Fruit fly (Drosophila melanogaster) whole organism, wandering third instar larva: ENCODE data around the gene Acer.

Experiments used
- Abd-B ChIP-seq: fragments of >200 bp; optimal IDR thresholded peaks from 2 replicates; lab custom pipeline; 2017; ENCODE audit warnings: missing biosample characterization, missing genetic modification characterization
- CG32264 ChIP-seq: fragments of 200-800 bp; sonication (Bioruptor generic); optimal IDR thresholded peaks from 2 replicates; lab custom pipeline; 2016; ENCODE audit warnings: missing biosample characterization, missing genetic modification characterization
- CrebA ChIP-seq: fragments of 200-800 bp; sonication (Bioruptor generic); optimal IDR thresholded peaks from 2 replicates; lab custom pipeline; 2016; ENCODE audit warnings: missing biosample characterization, mild to moderate bottlenecking, missing genetic modification characterization, borderline replicate concordance
- Dfd ChIP-seq: fragments of >200 bp; optimal IDR thresholded peaks from 2 replicates; lab custom pipeline; 2017; ENCODE audit warnings: missing biosample characterization, missing genetic modification characterization
- Dif ChIP-seq: fragments of 200-275, 200-300 bp; sonication (Bioruptor generic); optimal IDR thresholded peaks from 2 replicates; lab custom pipeline; 2018; ENCODE audit warnings: missing biosample characterization, missing genetic modification characterization; ENCODE audit not compliant: partially characterized antibody
- HLH106 ChIP-seq: fragments of 200-800 bp; optimal IDR thresholded peaks from 3 replicates; lab custom pipeline; 2019; ENCODE audit warnings: missing biosample characterization, mild to moderate bottlenecking, missing genetic modification characterization, moderate library complexity
- Hnf4 ChIP-seq: fragments of 200-800 bp; sonication (Bioruptor generic); optimal IDR thresholded peaks from 2 replicates; lab custom pipeline; 2016; ENCODE audit warnings: missing biosample characterization, mild to moderate bottlenecking, missing genetic modification characterization
- Hr78 ChIP-seq: fragments of >200 bp; optimal IDR thresholded peaks from 2 replicates; lab custom pipeline; 2017; ENCODE audit warnings: missing biosample characterization, missing genetic modification characterization
- Hr83 ChIP-seq: fragments of 200-300 bp; sonication (Bioruptor generic); optimal IDR thresholded peaks from 2 replicates; lab custom pipeline; 2016; ENCODE audit warnings: missing biosample characterization, mild to moderate bottlenecking, missing genetic modification characterization, moderate library complexity; ENCODE audit not compliant: poor library complexity, severe bottlenecking
- Jra ChIP-seq: sonication (Bioruptor generic); optimal IDR thresholded peaks from 2 replicates; lab custom pipeline; 2016; ENCODE audit warnings: missing biosample characterization, missing genetic modification characterization
- Mio ChIP-seq: sonication (Bioruptor generic); optimal IDR thresholded peaks from 2 replicates; lab custom pipeline; 2016; ENCODE audit warnings: missing biosample characterization, missing genetic modification characterization
- Myc ChIP-seq: fragments of >200 bp; optimal IDR thresholded peaks from 2 replicates; lab custom pipeline; 2017
- N ChIP-seq: fragments of >200 bp; optimal IDR thresholded peaks from 2 replicates; lab custom pipeline; 2018; ENCODE audit warnings: missing biosample characterization, missing external identifiers, missing genetic modification characterization
- OdsH ChIP-seq: fragments of 200-800 bp; sonication (Bioruptor generic); optimal IDR thresholded peaks from 2 replicates; lab custom pipeline; 2016; ENCODE audit warnings: missing biosample characterization, mild to moderate bottlenecking, missing genetic modification characterization
- Rel ChIP-seq, 2 experiments: fragments of 200-800 bp; sonication (Bioruptor generic) in 1 of 2; optimal IDR thresholded peaks; 2 replicates in 1 of 2; 3 replicates in 1 of 2; lab custom pipeline; 2016 to 2019; ENCODE audit warnings: mild to moderate bottlenecking in 2 of 2, missing biosample characterization in 2 of 2, missing genetic modification characterization in 2 of 2, moderate library complexity in 1 of 2
- Sp1 ChIP-seq: fragments of 200-800 bp; sonication (Bioruptor generic); optimal IDR thresholded peaks from 3 replicates; lab custom pipeline; 2019; ENCODE audit warnings: missing biosample characterization, mild to moderate bottlenecking, missing genetic modification characterization, moderate library complexity
- Vsx2 ChIP-seq: fragments of 200-300, 225-300 bp; sonication (Bioruptor generic); optimal IDR thresholded peaks from 2 replicates; lab custom pipeline; 2018; ENCODE audit warnings: missing biosample characterization, missing genetic modification characterization; ENCODE audit not compliant: partially characterized antibody
- br ChIP-seq: fragments of 200-800 bp; sonication (Bioruptor generic); optimal IDR thresholded peaks from 2 replicates; lab custom pipeline; 2016; ENCODE audit warnings: missing biosample characterization, missing genetic modification characterization
- brk ChIP-seq: fragments of 200-800 bp; sonication (Bioruptor generic); optimal IDR thresholded peaks from 2 replicates; lab custom pipeline; 2016; ENCODE audit warnings: missing biosample characterization, mild to moderate bottlenecking, missing genetic modification characterization
- dl ChIP-seq, 2 experiments: fragments of 175-275, 200-275 bp in 1 of 2; fragments of 200-275 bp in 1 of 2; sonication (Bioruptor generic); optimal IDR thresholded peaks; lab custom pipeline; 2018; ENCODE audit warnings: mild to moderate bottlenecking in 2 of 2, missing biosample characterization in 2 of 2, missing genetic modification characterization in 2 of 2, moderate library complexity in 2 of 2; ENCODE audit not compliant: partially characterized antibody in 2 of 2, insufficient read depth in 1 of 2
- dmrt93B ChIP-seq: fragments of 200-800 bp; sonication (Bioruptor generic); optimal IDR thresholded peaks from 2 replicates; lab custom pipeline; 2018; ENCODE audit warnings: missing biosample characterization, mild to moderate bottlenecking, missing genetic modification characterization
- dsf ChIP-seq: sonication (Bioruptor generic); optimal IDR thresholded peaks from 2 replicates; lab custom pipeline; 2016; ENCODE audit warnings: missing biosample characterization, missing genetic modification characterization, borderline replicate concordance
- ey ChIP-seq: fragments of 200-800 bp; sonication (Bioruptor generic); optimal IDR thresholded peaks from 2 replicates; lab custom pipeline; 2016; ENCODE audit warnings: missing biosample characterization, missing genetic modification characterization
- foxo ChIP-seq, 2 experiments: fragments of 200-800 bp; sonication (Bioruptor generic); optimal IDR thresholded peaks; 2 replicates in 1 of 2; 3 replicates in 1 of 2; lab custom pipeline; 2016 to 2017; ENCODE audit warnings: missing biosample characterization in 2 of 2, missing genetic modification characterization in 2 of 2
- fru ChIP-seq: fragments of 200-800 bp; sonication (Bioruptor generic); optimal IDR thresholded peaks from 3 replicates; lab custom pipeline; 2016; ENCODE audit warnings: missing biosample characterization, mild to moderate bottlenecking, missing genetic modification characterization
- h ChIP-seq: fragments of 200-800 bp; sonication (Bioruptor generic); optimal IDR thresholded peaks from 3 replicates; lab custom pipeline; 2016; ENCODE audit warnings: missing biosample characterization, mild to moderate bottlenecking, missing genetic modification characterization
- jim ChIP-seq: fragments of 175-275, 200-325 bp; sonication (Bioruptor generic); optimal IDR thresholded peaks from 2 replicates; lab custom pipeline; 2016; ENCODE audit warnings: missing biosample characterization, mild to moderate bottlenecking, missing genetic modification characterization
- lola ChIP-seq: fragments of >200 bp; optimal IDR thresholded peaks from 2 replicates; lab custom pipeline; 2017; ENCODE audit warnings: missing biosample characterization, missing genetic modification characterization
- pan ChIP-seq: fragments of >200 bp; optimal IDR thresholded peaks from 2 replicates; lab custom pipeline; 2017
- psq ChIP-seq: fragments of 200-800 bp; sonication (Bioruptor generic); optimal IDR thresholded peaks from 3 replicates; lab custom pipeline; 2017; ENCODE audit warnings: missing biosample characterization, mild to moderate bottlenecking, missing genetic modification characterization, moderate library complexity
- rgr ChIP-seq: fragments of 200-800 bp; sonication (Bioruptor generic); optimal IDR thresholded peaks from 3 replicates; lab custom pipeline; 2016; ENCODE audit warnings: missing biosample characterization, mild to moderate bottlenecking, missing genetic modification characterization
- sage ChIP-seq: fragments of 200-800 bp; sonication (Bioruptor generic); optimal IDR thresholded peaks from 2 replicates; lab custom pipeline; 2016; ENCODE audit warnings: missing biosample characterization, mild to moderate bottlenecking, missing genetic modification characterization
- sv ChIP-seq: fragments of 200-800 bp; sonication (Bioruptor generic); optimal IDR thresholded peaks from 3 replicates; lab custom pipeline; 2016; ENCODE audit warnings: missing biosample characterization, missing genetic modification characterization
- usp ChIP-seq: fragments of >200 bp; optimal IDR thresholded peaks from 2 replicates; lab custom pipeline; 2017; ENCODE audit warnings: missing biosample characterization, missing genetic modification characterization
- woc ChIP-seq: sonication (Bioruptor generic); optimal IDR thresholded peaks from 2 replicates; lab custom pipeline; 2016; ENCODE audit warnings: missing biosample characterization, mild to moderate bottlenecking, missing genetic modification characterization

The Acer gene

DNA sequence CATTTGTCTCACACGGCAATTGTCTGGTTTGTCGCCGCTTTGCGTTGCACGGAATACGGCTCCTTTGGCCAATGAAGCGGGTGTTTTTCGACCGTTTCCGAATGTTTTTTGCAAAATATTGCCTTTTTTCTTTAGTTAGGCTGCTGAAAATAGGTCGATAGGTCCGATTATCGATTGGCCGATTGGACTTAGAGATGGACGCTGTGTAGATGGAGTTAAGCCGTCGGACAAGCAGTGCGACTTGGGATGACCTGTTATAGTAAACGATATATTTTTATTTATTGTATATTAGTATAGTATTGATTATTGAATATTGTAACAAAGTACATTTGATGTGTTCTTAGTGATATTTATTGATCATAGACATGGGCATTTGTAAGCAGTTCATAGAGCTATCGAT lies 6.6 kb downstream of the Acer start, which contains the start of the genes lmgA and lmgB:
Gene lmgA (minus strand): TSS at position 301 of the 400 bp plus-strand sequence.
Gene lmgB (minus strand): TSS at position 301 of the 400 bp plus-strand sequence.
- TF ChIP-seq N (no peak), HLH106 (tag; lab: Kevin White, UChicago) (peak; percentile 14), Hr78 (GFP tag; lab: Kevin White, UChicago) (no peak), dsf (GFP tag; lab: Kevin White, UChicago) (no peak), usp (GFP tag; lab: Kevin White, UChicago) (no peak), h (GFP tag; lab: Kevin White, UChicago) (peak; percentile 42), Jra (GFP tag; lab: Kevin White, UChicago) (no peak), sv (peak; percentile 22), Hr83 (GFP tag; lab: Kevin White, UChicago) (peak; percentile 73), OdsH (GFP tag; lab: Kevin White, UChicago) (peak; percentile 31), CrebA (no peak), jim (GFP tag; lab: Kevin White, UChicago) (peak; percentile 63), Myc (lab: Kevin White, UChicago) (no peak), br (GFP tag; lab: Kevin White, UChicago) (no peak), dmrt93B (GFP tag; lab: Kevin White, UChicago) (no peak), rgr (GFP tag; lab: Kevin White, UChicago) (peak; percentile 59), Rel (GFP tag; optimal IDR thresholded peaks at IDR 0.05; lab: Kevin White, UChicago) (no peak), Rel (tag; optimal IDR thresholded peaks at IDR 0.05; lab: Kevin White, UChicago) (no peak), sage (GFP tag; lab: Kevin White, UChicago) (peak; percentile 27), Hnf4 (GFP tag; lab: Kevin White, UChicago) (peak; percentile 51), Sp1 (no peak), fru (GFP tag; lab: Kevin White, UChicago) (peak; percentile 7), CG32264 (GFP tag; lab: Kevin White, UChicago) (no peak), foxo (GFP tag; optimal IDR thresholded peaks at IDR 0.05; lab: Kevin White, UChicago) (peak in 1 of 2 experiments; percentile 68), brk (GFP tag; lab: Kevin White, UChicago) (no peak), woc (GFP tag; lab: Kevin White, UChicago) (no peak), ey (no peak), Dfd (GFP tag; lab: Kevin White, UChicago) (no peak)
- TF ChIP-seq, all 38 proteins: peak for 11

DNA sequence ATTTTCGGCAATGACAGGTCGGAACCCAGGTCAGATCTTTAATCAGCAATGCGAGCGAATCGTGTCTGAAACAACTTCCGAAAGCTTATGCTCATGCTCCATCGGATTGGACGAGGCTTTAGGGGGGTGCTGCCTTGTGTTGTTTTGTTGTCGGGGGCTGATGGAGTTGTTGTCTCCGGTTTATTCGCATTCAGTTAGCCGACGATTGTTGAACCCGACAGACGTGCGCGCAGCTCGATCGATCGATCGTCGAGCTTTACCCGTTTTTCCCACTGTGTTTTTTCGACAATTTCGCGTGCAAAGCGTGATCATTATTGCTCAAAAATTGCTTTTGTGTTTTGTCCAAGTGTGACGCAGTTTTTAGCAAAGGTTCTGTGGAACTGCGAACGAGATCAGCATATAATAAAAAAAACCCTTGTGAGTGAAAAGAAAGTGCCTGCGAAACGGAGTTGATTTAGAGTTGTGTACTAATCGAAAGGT lies 7.3 kb downstream of the Acer start, which contains the start of gene CG17834:
Gene CG17834 (plus strand): TSS at position 191 of the 480 bp plus-strand sequence.
- no peak for TF ChIP-seq N
- TF ChIP-seq sage (GFP tag; lab: Kevin White, UChicago): no peak
- TF ChIP-seq Rel (GFP tag; optimal IDR thresholded peaks at IDR 0.05; lab: Kevin White, UChicago): no peak
- peak; percentile 85 for TF ChIP-seq Rel (tag; optimal IDR thresholded peaks at IDR 0.05; lab: Kevin White, UChicago)
- TF ChIP-seq Abd-B (GFP tag; lab: Kevin White, UChicago): no peak
- peak; percentile 20 for TF ChIP-seq HLH106 (tag; lab: Kevin White, UChicago)
- no peak for TF ChIP-seq psq (GFP tag; lab: Kevin White, UChicago)
- peak; percentile 59 for TF ChIP-seq Dif (GFP tag; lab: Kevin White, UChicago)
- TF ChIP-seq dl (GFP tag; optimal IDR thresholded peaks at IDR 0.05; lab: Kevin White, UChicago; ENCODE audit: insufficient read depth in 1 of 2, partially characterized antibody in 2 of 2): no peak
- no peak for TF ChIP-seq jim (GFP tag; lab: Kevin White, UChicago)
- TF ChIP-seq lola (GFP tag; lab: Kevin White, UChicago): no peak
- peak; percentile 74 for TF ChIP-seq Vsx2
- peak in 1 of 2 experiments; percentile 16 for TF ChIP-seq foxo (GFP tag; optimal IDR thresholded peaks at IDR 0.05; lab: Kevin White, UChicago)
- TF ChIP-seq Sp1: peak; percentile 67
- no peak for TF ChIP-seq brk (GFP tag; lab: Kevin White, UChicago)
- TF ChIP-seq woc (GFP tag; lab: Kevin White, UChicago): no peak
- TF ChIP-seq usp (GFP tag; lab: Kevin White, UChicago): no peak
- TF ChIP-seq dmrt93B (GFP tag; lab: Kevin White, UChicago): no peak
- no peak for TF ChIP-seq Dfd (GFP tag; lab: Kevin White, UChicago)
- no peak for TF ChIP-seq OdsH (GFP tag; lab: Kevin White, UChicago)
- TF ChIP-seq Mio (GFP tag; lab: Kevin White, UChicago): no peak
- no peak for TF ChIP-seq CG32264 (GFP tag; lab: Kevin White, UChicago)
- peak; percentile 17 for TF ChIP-seq Hnf4 (GFP tag; lab: Kevin White, UChicago)
- TF ChIP-seq h (GFP tag; lab: Kevin White, UChicago): no peak
- no peak for TF ChIP-seq CrebA
- TF ChIP-seq ey: no peak
- TF ChIP-seq Jra (GFP tag; lab: Kevin White, UChicago): no peak
- no peak for TF ChIP-seq fru (GFP tag; lab: Kevin White, UChicago)
- peak; percentile 61 for TF ChIP-seq Hr83 (GFP tag; lab: Kevin White, UChicago)
- TF ChIP-seq br (GFP tag; lab: Kevin White, UChicago): peak; percentile 45
- TF ChIP-seq Hr78 (GFP tag; lab: Kevin White, UChicago): no peak
- no peak for TF ChIP-seq pan
